Fruit fly (Drosophila melanogaster) whole organism, prepupa: ENCODE results near the gene opm.
A peak's percentile ranks its signal among the peaks of the same experiment; 100 is the strongest.

Source experiments
- CG34406 ChIP-seq: fragments of 200-800 bp; sonication (Bioruptor generic); optimal IDR thresholded peaks from 3 replicates; lab custom pipeline; 2016; ENCODE audit warnings: missing biosample characterization, missing genetic modification characterization
- CG6276 ChIP-seq: fragments of 200-800 bp; sonication (Bioruptor generic); optimal IDR thresholded peaks from 2 replicates; lab custom pipeline; 2017; ENCODE audit warnings: missing biosample characterization, mild to moderate bottlenecking, missing genetic modification characterization
- CG7368 ChIP-seq: fragments of 200-800 bp; sonication (Bioruptor generic); optimal IDR thresholded peaks from 3 replicates; lab custom pipeline; 2016; ENCODE audit warnings: missing biosample characterization, missing genetic modification characterization
- Gug ChIP-seq: fragments of 200-800 bp; sonication (Bioruptor generic); IDR thresholded peaks from 2 replicates; pipeline ENCODE4 v1.3.6; 2022; ENCODE audit warnings: missing biosample characterization, missing genetic modification characterization
- Hr4 ChIP-seq: fragments of 200-800 bp; sonication (Bioruptor generic); optimal IDR thresholded peaks from 3 replicates; lab custom pipeline; 2016; ENCODE audit warnings: missing biosample characterization, missing genetic modification characterization
- Lpt ChIP-seq: fragments of 200-800 bp; sonication (Bioruptor generic); optimal IDR thresholded peaks from 3 replicates; lab custom pipeline; 2016; ENCODE audit warnings: missing biosample characterization, missing genetic modification characterization
- eg ChIP-seq: fragments of 200-800 bp; sonication (Bioruptor generic); IDR thresholded peaks from 3 replicates; pipeline ENCODE4 v1.3.6; 2022; ENCODE audit warnings: missing biosample characterization, missing genetic modification characterization
- topi ChIP-seq: fragments of 200-800 bp; sonication (Bioruptor generic); optimal IDR thresholded peaks from 3 replicates; lab custom pipeline; 2016; ENCODE audit warnings: missing biosample characterization, missing genetic modification characterization

dm6 chrX:15069417-15069896, 3.2 kb upstream of the opm start:
- TF ChIP-seq eg: peak; percentile 84
- TF ChIP-seq Gug (GFP tag; lab: Robert Waterston, UW): peak; percentile 74
- TF ChIP-seq CG6276 (GFP tag; lab: Kevin White, UChicago): peak; percentile 93
- peak; percentile 92 for TF ChIP-seq Lpt (GFP tag; lab: Kevin White, UChicago)
- TF ChIP-seq Hr4 (GFP tag; lab: Kevin White, UChicago): peak; percentile 63
- TF ChIP-seq CG34406: peak; percentile 76
- peak; percentile 92 for TF ChIP-seq CG7368 (GFP tag; lab: Kevin White, UChicago)
- peak; percentile 82 for TF ChIP-seq topi (GFP tag; lab: Kevin White, UChicago)
